In the genomic region with DNA sequence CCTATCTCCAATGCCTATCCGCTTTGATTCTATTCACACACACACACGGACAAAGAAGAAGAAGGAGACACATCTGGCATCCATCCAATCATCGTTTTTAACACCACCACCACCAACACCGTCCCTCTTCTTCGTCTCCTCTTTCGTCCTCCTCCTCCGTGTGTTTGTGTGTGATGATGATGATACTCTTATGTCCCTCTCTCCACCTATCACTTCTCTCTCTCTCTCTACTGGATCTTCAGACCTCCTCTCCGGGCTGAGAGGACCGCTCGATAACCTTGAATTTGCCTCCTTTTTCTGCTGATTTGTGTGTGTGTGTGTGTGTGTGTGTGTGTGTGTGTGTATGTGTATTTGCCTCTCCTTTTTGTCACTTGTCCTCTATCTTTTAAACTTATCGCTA, we compare ENCODE assay signal across 2 worm cellular contexts.
TF ChIP-seq lines count a peak whose summit lies in the region.

No protein-coding gene starts in this region.

TF ChIP-seq in whole organism, L1 larva, 84 proteins besides CTCF, POLR2A, EP300 and RAD21 (continued from another document and continues in another):
- TF ChIP-seq ets-5 (GFP tag; IDR thresholded peaks at IDR 0.05; lab: Robert Waterston, UW) (no peak), lin-39 (tag; optimal IDR thresholded peaks at IDR 0.05; lab: Kevin White, UChicago) (no peak), ceh-63 (GFP tag; optimal IDR thresholded peaks at IDR 0.05; lab: Kevin White, UChicago) (no peak), mab-9 (GFP tag; IDR thresholded peaks at IDR 0.05; lab: Robert Waterston, UW) (no peak), lin-14 (GFP tag; optimal IDR thresholded peaks at IDR 0.05; lab: Kevin White, UChicago) (peak; percentile 64), nhr-76 (tag; optimal IDR thresholded peaks at IDR 0.05; lab: Kevin White, UChicago) (no peak), snu-23 (GFP tag; optimal IDR thresholded peaks at IDR 0.05; lab: Kevin White, UChicago) (peak; percentile 60), elt-3 (tag; optimal IDR thresholded peaks at IDR 0.05; lab: Kevin White, UChicago) (no peak), Y116A8C.19 (tag; optimal IDR thresholded peaks at IDR 0.05; lab: Kevin White, UChicago; ENCODE audit: borderline replicate concordance) (no peak), ztf-4 (tag; optimal IDR thresholded peaks at IDR 0.05; lab: Kevin White, UChicago) (no peak), lin-13 (GFP tag; optimal IDR thresholded peaks at IDR 0.05; lab: Kevin White, UChicago) (no peak), lin-15B (tag; optimal IDR thresholded peaks at IDR 0.05; lab: Kevin White, UChicago) (no peak), zag-1 (tag; optimal IDR thresholded peaks at IDR 0.05; lab: Kevin White, UChicago) (no peak), pag-3 (tag; optimal IDR thresholded peaks at IDR 0.05; lab: Kevin White, UChicago; ENCODE audit: borderline replicate concordance, insufficient read depth) (no peak), fkh-4 (tag; optimal IDR thresholded peaks at IDR 0.05; lab: Kevin White, UChicago; ENCODE audit: borderline replicate concordance) (peak; percentile 10), unc-30 (tag; optimal IDR thresholded peaks at IDR 0.05; lab: Kevin White, UChicago) (no peak), ceh-8 (GFP tag; optimal IDR thresholded peaks at IDR 0.05; lab: Kevin White, UChicago) (no peak), nhr-71 (tag; optimal IDR thresholded peaks at IDR 0.05; lab: Kevin White, UChicago) (peak; percentile 47), ama-1 (optimal IDR thresholded peaks at IDR 0.05; lab: Kevin White, UChicago) (no peak), grh-1 (GFP tag; IDR thresholded peaks at IDR 0.05; lab: Robert Waterston, UW) (no peak), nhr-77 (tag; optimal IDR thresholded peaks at IDR 0.05; lab: Kevin White, UChicago) (no peak), mef-2 (tag; optimal IDR thresholded peaks at IDR 0.05; lab: Kevin White, UChicago) (no peak), C16A3.4 (tag; optimal IDR thresholded peaks at IDR 0.05; lab: Kevin White, UChicago) (no peak), ceh-82 (tag; optimal IDR thresholded peaks at IDR 0.05; lab: Kevin White, UChicago) (no peak), unc-130 (tag; optimal IDR thresholded peaks at IDR 0.05; lab: Kevin White, UChicago) (no peak), ceh-88 (GFP tag; IDR thresholded peaks at IDR 0.05; lab: Robert Waterston, UW) (no peak), alr-1 (tag; optimal IDR thresholded peaks at IDR 0.05; lab: Kevin White, UChicago; ENCODE audit: borderline replicate concordance) (no peak), efl-3 (GFP tag; optimal IDR thresholded peaks at IDR 0.05; lab: Kevin White, UChicago) (no peak), nhr-237 (tag; optimal IDR thresholded peaks at IDR 0.05; lab: Kevin White, UChicago) (no peak), hlh-17 (GFP tag; optimal IDR thresholded peaks at IDR 0.05; lab: Kevin White, UChicago; ENCODE audit: borderline replicate concordance) (no peak), fos-1 (tag; optimal IDR thresholded peaks at IDR 0.05; lab: Kevin White, UChicago) (no peak), unc-62 (GFP tag; optimal IDR thresholded peaks at IDR 0.05; lab: Kevin White, UChicago) (no peak), zip-4 (GFP tag; optimal IDR thresholded peaks at IDR 0.05; lab: Kevin White, UChicago) (no peak), nhr-19 (GFP tag; conservative IDR thresholded peaks at IDR 0.05; lab: Robert Waterston, UW) (no peak), C34B4.2 (tag; optimal IDR thresholded peaks at IDR 0.05; lab: Kevin White, UChicago) (no peak), tbx-2 (tag; optimal IDR thresholded peaks at IDR 0.05; lab: Kevin White, UChicago) (no peak), unc-86 (tag; optimal IDR thresholded peaks at IDR 0.05; lab: Kevin White, UChicago) (no peak), nhr-85 (tag; lab: Kevin White, UChicago) (peak; percentile 84), dpl-1 (GFP tag; optimal IDR thresholded peaks at IDR 0.05; lab: Kevin White, UChicago) (no peak), irx-1 (tag; optimal IDR thresholded peaks at IDR 0.05; lab: Kevin White, UChicago) (no peak), aly-2 (tag; optimal IDR thresholded peaks at IDR 0.05; lab: Kevin White, UChicago) (no peak), pqm-1 (tag; optimal IDR thresholded peaks at IDR 0.05; lab: Kevin White, UChicago) (no peak), xbp-1 (tag; optimal IDR thresholded peaks at IDR 0.05; lab: Kevin White, UChicago) (no peak), pax-3 (tag; optimal IDR thresholded peaks at IDR 0.05; lab: Kevin White, UChicago) (no peak), nhr-28 (tag; optimal IDR thresholded peaks at IDR 0.05; lab: Kevin White, UChicago) (no peak), nhr-11 (tag; optimal IDR thresholded peaks at IDR 0.05; lab: Kevin White, UChicago) (no peak), nhr-84 (tag; optimal IDR thresholded peaks at IDR 0.05; lab: Kevin White, UChicago) (no peak), sptf-1 (tag; optimal IDR thresholded peaks at IDR 0.05; lab: Kevin White, UChicago) (no peak), snpc-4 (tag; optimal IDR thresholded peaks at IDR 0.05; lab: Kevin White, UChicago) (no peak), nhr-20 (tag; optimal IDR thresholded peaks at IDR 0.05; lab: Kevin White, UChicago) (peak; percentile 32), rnt-1 (tag; optimal IDR thresholded peaks at IDR 0.05; lab: Kevin White, UChicago) (peak; percentile 17), F16B12.6 (tag; optimal IDR thresholded peaks at IDR 0.05; lab: Kevin White, UChicago) (no peak), elt-2 (tag; optimal IDR thresholded peaks at IDR 0.05; lab: Kevin White, UChicago) (no peak), swsn-7 (tag; optimal IDR thresholded peaks at IDR 0.05; lab: Kevin White, UChicago) (peak; percentile 21), fkh-10 (GFP tag; optimal IDR thresholded peaks at IDR 0.05; lab: Kevin White, UChicago) (no peak), sox-4 (tag; optimal IDR thresholded peaks at IDR 0.05; lab: Kevin White, UChicago) (no peak), unc-98 (GFP tag; IDR thresholded peaks at IDR 0.05; lab: Robert Waterston, UW) (no peak), isw-1 (GFP tag; IDR thresholded peaks at IDR 0.05; lab: Robert Waterston, UW) (no peak), mep-1 (tag; optimal IDR thresholded peaks at IDR 0.05; lab: Kevin White, UChicago) (peak; percentile 41), mdl-1 (tag; optimal IDR thresholded peaks at IDR 0.05; lab: Kevin White, UChicago) (no peak), lir-3 (tag; optimal IDR thresholded peaks at IDR 0.05; lab: Kevin White, UChicago; ENCODE audit: poor library complexity) (no peak), skn-1 (tag; optimal IDR thresholded peaks at IDR 0.05; lab: Kevin White, UChicago) (no peak), ztf-11 (tag; optimal IDR thresholded peaks at IDR 0.05; lab: Kevin White, UChicago) (no peak), vab-15 (tag; optimal IDR thresholded peaks at IDR 0.05; lab: Kevin White, UChicago) (no peak), ceh-90 (tag; optimal IDR thresholded peaks at IDR 0.05; lab: Kevin White, UChicago) (no peak), aha-1 (tag; optimal IDR thresholded peaks at IDR 0.05; lab: Kevin White, UChicago) (no peak), blmp-1 (tag; optimal IDR thresholded peaks at IDR 0.05; lab: Kevin White, UChicago) (peak; percentile 1)

TF ChIP-seq in whole organism, late embryonic, 69 proteins besides CTCF, POLR2A, EP300 and RAD21 (continued from another document):
- TF ChIP-seq syd-9 (tag; optimal IDR thresholded peaks at IDR 0.05; lab: Kevin White, UChicago) (no peak), rnt-1 (tag; optimal IDR thresholded peaks at IDR 0.05; lab: Kevin White, UChicago) (no peak), pros-1 (tag; optimal IDR thresholded peaks at IDR 0.05; lab: Kevin White, UChicago) (no peak), C08G9.2 (tag; optimal IDR thresholded peaks at IDR 0.05; lab: Kevin White, UChicago) (peak; percentile 4), tbx-2 (tag; optimal IDR thresholded peaks at IDR 0.05; lab: Kevin White, UChicago) (peak; percentile 24)
